Worm (Caenorhabditis elegans) whole organism, young adult: ENCODE measurements around the gene nprl-2.
A peak's percentile ranks its signal among the peaks of the same experiment; 100 is the strongest.

Source experiments
- B0336.3 ChIP-seq: fragments of 200-800 bp; sonication (Bioruptor generic); IDR thresholded peaks from 2 replicates; pipeline ENCODE4 v1.3.6; 2022; ENCODE audit warnings: missing genetic modification characterization, missing compliant biosample characterization
- C17E4.6 ChIP-seq: fragments of 200-800 bp; sonication (Bioruptor generic); IDR thresholded peaks from 2 replicates; pipeline ENCODE4 v1.3.6; 2022; ENCODE audit warnings: missing genetic modification reagents, missing genetic modification characterization, missing compliant biosample characterization
- D2030.7 ChIP-seq: fragments of 200-800 bp; sonication (Bioruptor generic); IDR thresholded peaks from 2 replicates; pipeline ENCODE4 v1.3.6; 2022; ENCODE audit warnings: missing genetic modification reagents, missing genetic modification characterization, missing compliant biosample characterization
- F23B12.7 ChIP-seq: sonication (generic microtip); optimal IDR thresholded peaks from 2 replicates; lab custom pipeline; 2017; ENCODE audit warnings: missing genetic modification characterization, mild to moderate bottlenecking, missing compliant biosample characterization, antibody characterized with exemption, moderate library complexity; ENCODE audit not compliant: insufficient read depth
- F37B4.10 ChIP-seq: fragments of 200-800 bp; sonication (Bioruptor generic); IDR thresholded peaks from 2 replicates; pipeline ENCODE4 v1.3.6; 2022; ENCODE audit warnings: missing genetic modification characterization, missing compliant biosample characterization
- F49E8.2 ChIP-seq: sonication (generic microtip); optimal IDR thresholded peaks from 3 replicates; lab custom pipeline; 2017; ENCODE audit warnings: missing genetic modification characterization, mild to moderate bottlenecking, missing compliant biosample characterization, antibody characterized with exemption, moderate library complexity; ENCODE audit not compliant: insufficient read depth
- F52B5.7 ChIP-seq: sonication (generic microtip); optimal IDR thresholded peaks from 2 replicates; lab custom pipeline; 2016; ENCODE audit warnings: mild to moderate bottlenecking, missing genetic modification characterization, missing compliant biosample characterization
- F55B11.4 ChIP-seq: sonication (generic microtip); optimal IDR thresholded peaks from 2 replicates; lab custom pipeline; 2016; ENCODE audit warnings: missing compliant biosample characterization, missing genetic modification characterization, borderline replicate concordance; ENCODE audit not compliant: insufficient read depth
- Y53F4B.3 ChIP-seq: fragments of 200-800 bp; sonication (Bioruptor generic); IDR thresholded peaks from 2 replicates; pipeline ENCODE4 v1.3.6; 2022; ENCODE audit warnings: missing genetic modification reagents, missing genetic modification characterization, missing compliant biosample characterization
- Y56A3A.18 ChIP-seq: fragments of 200-800 bp; sonication (Bioruptor generic); IDR thresholded peaks from 2 replicates; pipeline ENCODE4 v1.3.6; 2022; ENCODE audit warnings: missing genetic modification reagents, missing genetic modification characterization, missing compliant biosample characterization
- ZK185.1 ChIP-seq: sonication (generic microtip); optimal IDR thresholded peaks from 2 replicates; lab custom pipeline; 2016; ENCODE audit warnings: mild to moderate bottlenecking, missing genetic modification characterization, missing compliant biosample characterization; ENCODE audit not compliant: poor library complexity, severe bottlenecking
- aptf-2 ChIP-seq: fragments of 200-800 bp; sonication (Bioruptor generic); conservative IDR thresholded peaks from 2 replicates; pipeline ENCODE4 v1.3.6; 2022; ENCODE audit warnings: missing genetic modification reagents, missing genetic modification characterization, missing compliant biosample characterization
- attf-3 ChIP-seq: fragments of 200-800 bp; sonication (Bioruptor generic); conservative IDR thresholded peaks from 2 replicates; pipeline ENCODE4 v1.3.6; 2022; ENCODE audit warnings: missing genetic modification reagents, missing genetic modification characterization, missing compliant biosample characterization
- attf-6 ChIP-seq: fragments of 200-800 bp; sonication (Bioruptor generic); IDR thresholded peaks from 2 replicates; pipeline ENCODE4 v1.3.6; 2022; ENCODE audit warnings: missing genetic modification reagents, missing genetic modification characterization, missing compliant biosample characterization
- cebp-1 ChIP-seq, 2 experiments: fragments of 200-800 bp in 1 of 2; sonication (Bioruptor generic) in 1 of 2; sonication (generic microtip) in 1 of 2; IDR thresholded peaks in 1 of 2; optimal IDR thresholded peaks in 1 of 2; 2 replicates each; pipeline versions ENCODE4 v1.3.6 to Lab custom; 2017 to 2022; ENCODE audit warnings: missing compliant biosample characterization in 2 of 2, missing genetic modification characterization in 2 of 2, mild to moderate bottlenecking in 1 of 2, missing genetic modification reagents in 1 of 2, moderate library complexity in 1 of 2
- cebp-2 ChIP-seq: fragments of 200-800 bp; sonication (Bioruptor generic); IDR thresholded peaks from 2 replicates; pipeline ENCODE4 v1.3.6; 2022; ENCODE audit warnings: missing genetic modification characterization, missing compliant biosample characterization
- ceh-100 ChIP-seq: fragments of 200-800 bp; sonication (Bioruptor generic); IDR thresholded peaks from 2 replicates; pipeline ENCODE4 v1.3.6; 2022; ENCODE audit warnings: missing genetic modification reagents, missing genetic modification characterization, missing compliant biosample characterization
- ceh-27 ChIP-seq: fragments of 200-800 bp; sonication (Bioruptor generic); optimal IDR thresholded peaks from 2 replicates; lab custom pipeline; 2018; ENCODE audit warnings: mild to moderate bottlenecking, missing genetic modification characterization, moderate library complexity, missing compliant biosample characterization
- ceh-40 ChIP-seq: fragments of 200-800 bp; sonication (Bioruptor generic); IDR thresholded peaks from 2 replicates; pipeline ENCODE4 v1.3.6; 2022; ENCODE audit warnings: missing genetic modification characterization, missing compliant biosample characterization
- ceh-58 ChIP-seq: fragments of 200-800 bp; sonication (Bioruptor generic); IDR thresholded peaks from 2 replicates; pipeline ENCODE4 v1.3.6; 2022; ENCODE audit warnings: missing genetic modification characterization, missing compliant biosample characterization
- chd-7 ChIP-seq: sonication (generic microtip); optimal IDR thresholded peaks from 2 replicates; lab custom pipeline; 2016; ENCODE audit warnings: mild to moderate bottlenecking, missing genetic modification characterization, moderate library complexity, missing compliant biosample characterization
- die-1 ChIP-seq: sonication (generic microtip); optimal IDR thresholded peaks from 2 replicates; lab custom pipeline; 2016; ENCODE audit warnings: missing genotype, mild to moderate bottlenecking, missing genetic modification characterization, missing compliant biosample characterization
- egl-44 ChIP-seq: fragments of 200-800 bp; sonication (Bioruptor generic); IDR thresholded peaks from 2 replicates; pipeline ENCODE4 v1.3.6; 2022; ENCODE audit warnings: missing genetic modification reagents, missing genetic modification characterization, missing compliant biosample characterization
- ets-4 ChIP-seq: fragments of 200-800 bp; sonication (Bioruptor generic); optimal IDR thresholded peaks from 2 replicates; lab custom pipeline; 2018; ENCODE audit warnings: mild to moderate bottlenecking, missing genetic modification characterization, missing compliant biosample characterization
- hmg-1.2 ChIP-seq: fragments of 200-800 bp; sonication (Bioruptor generic); IDR thresholded peaks from 2 replicates; pipeline ENCODE4 v1.3.6; 2022; ENCODE audit warnings: missing genetic modification reagents, missing genetic modification characterization, missing compliant biosample characterization
- hrde-1 ChIP-seq: sonication (generic microtip); optimal IDR thresholded peaks from 2 replicates; lab custom pipeline; 2016; ENCODE audit warnings: missing genetic modification characterization, mild to moderate bottlenecking, missing compliant biosample characterization, moderate library complexity, missing genotype, missing genetic modification reagents, borderline replicate concordance
- let-526 ChIP-seq: fragments of 200-800 bp; sonication (Bioruptor generic); IDR thresholded peaks from 2 replicates; pipeline ENCODE4 v1.3.6; 2022; ENCODE audit warnings: missing genetic modification reagents, missing genetic modification characterization, missing compliant biosample characterization
- lin-40 ChIP-seq: sonication (generic microtip); optimal IDR thresholded peaks from 2 replicates; lab custom pipeline; 2016; ENCODE audit warnings: missing genetic modification characterization, mild to moderate bottlenecking, missing compliant biosample characterization, missing genotype, missing genetic modification reagents
- lin-54 ChIP-seq: fragments of 200-800 bp; sonication (Bioruptor generic); optimal IDR thresholded peaks from 2 replicates; lab custom pipeline; 2018; ENCODE audit warnings: mild to moderate bottlenecking, missing genetic modification characterization, missing compliant biosample characterization
- lir-1 ChIP-seq: fragments of 200-800 bp; sonication (Bioruptor generic); conservative IDR thresholded peaks from 2 replicates; pipeline ENCODE4 v1.3.6; 2022; ENCODE audit warnings: missing genetic modification reagents, missing genetic modification characterization, missing compliant biosample characterization
- madf-3 ChIP-seq: fragments of 200-800 bp; sonication (Bioruptor generic); IDR thresholded peaks from 2 replicates; pipeline ENCODE4 v1.3.6; 2022; ENCODE audit warnings: missing genetic modification reagents, missing genetic modification characterization, missing compliant biosample characterization
- madf-8 ChIP-seq: fragments of 200-800 bp; sonication (Bioruptor generic); conservative IDR thresholded peaks from 2 replicates; pipeline ENCODE4 v1.3.6; 2022; ENCODE audit warnings: missing genetic modification reagents, missing genetic modification characterization, missing compliant biosample characterization
- nfyb-1 ChIP-seq: fragments of 200-800 bp; sonication (Bioruptor generic); IDR thresholded peaks from 2 replicates; pipeline ENCODE4 v1.3.6; 2022; ENCODE audit warnings: missing genetic modification reagents, missing genetic modification characterization, missing compliant biosample characterization
- rcor-1 ChIP-seq: fragments of 200-800 bp; sonication (Bioruptor generic); IDR thresholded peaks from 2 replicates; pipeline ENCODE4 v1.3.6; 2022; ENCODE audit warnings: missing genetic modification reagents, missing genetic modification characterization, missing compliant biosample characterization
- rec-8 ChIP-seq, 2 experiments: sonication (generic microtip); optimal IDR thresholded peaks; 2 replicates each; lab custom pipeline; 2016; ENCODE audit warnings: mild to moderate bottlenecking in 2 of 2, missing genetic modification characterization in 2 of 2, missing genetic modification reagents in 2 of 2, missing genotype in 2 of 2, missing biosample characterization in 1 of 2, missing compliant biosample characterization in 1 of 2, moderate library complexity in 1 of 2
- sdz-38 ChIP-seq: sonication (generic microtip); optimal IDR thresholded peaks from 2 replicates; lab custom pipeline; 2016; ENCODE audit warnings: missing genotype, missing genetic modification characterization, missing compliant biosample characterization
- snpc-1.1 ChIP-seq: sonication (generic microtip); optimal IDR thresholded peaks from 2 replicates; lab custom pipeline; 2017; ENCODE audit warnings: missing genetic modification characterization, mild to moderate bottlenecking, missing compliant biosample characterization, antibody characterized with exemption, moderate library complexity, missing genotype, missing genetic modification reagents; ENCODE audit not compliant: insufficient read depth
- snpc-4 ChIP-seq, 5 experiments: fragments of 150-350 bp in 1 of 5; sonication (generic microtip) in 4 of 5; optimal IDR thresholded peaks; 2 replicates each; lab custom pipeline; 2014 to 2018; ENCODE audit warnings: missing genetic modification characterization in 5 of 5, missing biosample characterization in 3 of 5, antibody characterized with exemption in 2 of 5, mild to moderate bottlenecking in 2 of 5, missing compliant biosample characterization in 2 of 5, missing genotype in 2 of 5, moderate library complexity in 2 of 5, missing genetic modification reagents in 1 of 5
- somi-1 ChIP-seq: fragments of 200-800 bp; sonication (Bioruptor generic); optimal IDR thresholded peaks from 2 replicates; lab custom pipeline; 2018; ENCODE audit warnings: mild to moderate bottlenecking, missing genetic modification characterization, missing compliant biosample characterization
- tbx-9 ChIP-seq: sonication (generic microtip); optimal IDR thresholded peaks from 2 replicates; lab custom pipeline; 2016; ENCODE audit warnings: borderline replicate concordance, missing genetic modification characterization, inconsistent platforms, missing compliant biosample characterization
- ztf-18 ChIP-seq: sonication (generic microtip); optimal IDR thresholded peaks from 2 replicates; lab custom pipeline; 2016; ENCODE audit warnings: missing genotype, mild to moderate bottlenecking, missing genetic modification characterization, missing compliant biosample characterization
- ztf-26 ChIP-seq: sonication (generic microtip); optimal IDR thresholded peaks from 2 replicates; lab custom pipeline; 2017; ENCODE audit warnings: missing genetic modification characterization, missing compliant biosample characterization

Gene nprl-2

ce11 chrIV:7507305-7507704 is 49.3 kb upstream of the nprl-2 start (continued):
- no peak for TF ChIP-seq D2030.7
- TF ChIP-seq ceh-40 (GFP tag; lab: Robert Waterston, UW) = 0 out of 2 replicates have a peak, but pooled peaks have one; percentile 62

ce11 chrIV:7507841-7508509 is 48.6 kb upstream of the nprl-2 start, which contains the start of the genes vdac-1 and R05G6.5:
Gene vdac-1 (minus strand): TSS chrIV:7507891.
Gene R05G6.5 (plus strand): TSS chrIV:7508367.
- TF ChIP-seq ztf-26 (tag; lab: Kevin White, UChicago) (peak; percentile 21), ztf-18 (peak; percentile 42), die-1 (tag; lab: Kevin White, UChicago) (peak; percentile 16), Y53F4B.3 (no peak), tbx-9 (tag; lab: Kevin White, UChicago) (no peak), chd-7 (tag; lab: Kevin White, UChicago) (peak; percentile 42), let-526 (GFP tag; lab: Robert Waterston, UW) (no peak), madf-3 (GFP tag; lab: Robert Waterston, UW) (peak; percentile 97), F55B11.4 (tag; lab: Kevin White, UChicago) (no peak), attf-3 (GFP tag; lab: Robert Waterston, UW) (peak; percentile 67), ceh-40 (GFP tag; lab: Robert Waterston, UW) (no peak), lin-54 (GFP tag; lab: Kevin White, UChicago) (peak; percentile 81), C17E4.6 (GFP tag; lab: Robert Waterston, UW) (no peak), F23B12.7 (tag; lab: Kevin White, UChicago) (peak; percentile 25), cebp-2 (GFP tag; lab: Robert Waterston, UW) (no peak), F37B4.10 (no peak), F49E8.2 (tag; lab: Kevin White, UChicago) (no peak), attf-6 (GFP tag; lab: Robert Waterston, UW) (no peak; the same call in 1 of the 2 replicates), nfyb-1 (GFP tag; lab: Robert Waterston, UW) (peak; percentile 44; the same call in 1 of the 2 replicates), hrde-1 (tag; lab: Kevin White, UChicago) (no peak), lir-1 (GFP tag; lab: Robert Waterston, UW) (no peak), hmg-1.2 (GFP tag; lab: Robert Waterston, UW) (peak; percentile 92), F52B5.7 (tag; lab: Kevin White, UChicago) (peak; percentile 35), rcor-1 (GFP tag; lab: Robert Waterston, UW) (peak; percentile 39; the same call in 1 of the 2 replicates), ets-4 (GFP tag; lab: Kevin White, UChicago) (peak; percentile 48), aptf-2 (no peak), snpc-1.1 (no peak), sdz-38 (no peak), D2030.7 (no peak), ZK185.1 (tag; lab: Kevin White, UChicago) (no peak), ceh-100 (GFP tag; lab: Robert Waterston, UW) (0 out of 2 replicates have a peak, but pooled peaks have one; percentile 40), ceh-58 (GFP tag; lab: Robert Waterston, UW) (no peak), cebp-1 (GFP tag; IDR thresholded peaks at IDR 0.05; lab: Robert Waterston, UW) (no peak), cebp-1 (tag; optimal IDR thresholded peaks at IDR 0.05; lab: Kevin White, UChicago) (peak; percentile 73), somi-1 (GFP tag; lab: Kevin White, UChicago) (peak; percentile 65), snpc-4 (GFP tag; optimal IDR thresholded peaks at IDR 0.05; lab: Kevin White, UChicago) (peak; percentile 22), snpc-4 (tag; optimal IDR thresholded peaks at IDR 0.05; lab: Kevin White, UChicago) (peak; percentile 17 to 58 (median 24)), lin-40 (peak; percentile 68), B0336.3 (GFP tag; lab: Robert Waterston, UW) (peak; percentile 75), madf-8 (GFP tag; lab: Robert Waterston, UW) (no peak), egl-44 (GFP tag; lab: Robert Waterston, UW) (no peak), rec-8 (tag; optimal IDR thresholded peaks at IDR 0.05; lab: Kevin White, UChicago) (no peak), ceh-27 (GFP tag; lab: Kevin White, UChicago) (peak; percentile 79), Y56A3A.18 (GFP tag; lab: Robert Waterston, UW) (no peak)
